Worm (Caenorhabditis elegans) whole organism, late embryonic: ENCODE data around the gene F38A1.11.

Experiments used
- C08G9.2 ChIP-seq: sonication (generic microtip); optimal IDR thresholded peaks from 2 replicates; lab custom pipeline; 2016; ENCODE audit warnings: mild to moderate bottlenecking, missing genetic modification characterization, moderate library complexity, missing compliant biosample characterization
- C38D4.7 ChIP-seq: fragments of 200-800 bp; sonication (Bioruptor generic); optimal IDR thresholded peaks from 2 replicates; lab custom pipeline; 2018; ENCODE audit warnings: mild to moderate bottlenecking, missing genetic modification characterization, moderate library complexity, missing compliant biosample characterization
- K09A11.1 ChIP-seq: sonication (generic microtip); optimal IDR thresholded peaks from 2 replicates; lab custom pipeline; 2017; ENCODE audit warnings: antibody characterized with exemption, mild to moderate bottlenecking, missing genetic modification characterization, missing compliant biosample characterization; ENCODE audit not compliant: insufficient read depth
- T23F11.4 ChIP-seq: fragments of 200-800 bp; sonication (Bioruptor generic); optimal IDR thresholded peaks from 2 replicates; lab custom pipeline; 2018; ENCODE audit warnings: mild to moderate bottlenecking, missing genetic modification characterization, missing compliant biosample characterization
- ama-1 ChIP-seq: fragments of 150-350 bp; optimal IDR thresholded peaks from 2 replicates; lab custom pipeline; 2014
- ceh-14 ChIP-seq: sonication (generic microtip); optimal IDR thresholded peaks from 2 replicates; lab custom pipeline; 2016; ENCODE audit warnings: missing genotype, missing genetic modification characterization, missing compliant biosample characterization
- ceh-2 ChIP-seq: sonication (generic microtip); optimal IDR thresholded peaks from 2 replicates; lab custom pipeline; 2016; ENCODE audit warnings: missing genotype, missing genetic modification characterization, missing compliant biosample characterization
- ceh-30 ChIP-seq: fragments of 150-350 bp; optimal IDR thresholded peaks from 2 replicates; lab custom pipeline; 2014; ENCODE audit warnings: missing biosample characterization, missing genetic modification characterization
- ceh-34 ChIP-seq: sonication (generic microtip); optimal IDR thresholded peaks from 2 replicates; lab custom pipeline; 2016; ENCODE audit warnings: mild to moderate bottlenecking, missing genetic modification characterization, missing compliant biosample characterization
- ceh-6 ChIP-seq: fragments of 200-800 bp; sonication (Bioruptor generic); optimal IDR thresholded peaks from 2 replicates; lab custom pipeline; 2018; ENCODE audit warnings: mild to moderate bottlenecking, missing genetic modification characterization, missing compliant biosample characterization
- ceh-9 ChIP-seq: sonication (generic microtip); optimal IDR thresholded peaks from 2 replicates; lab custom pipeline; 2016; ENCODE audit warnings: mild to moderate bottlenecking, missing genetic modification characterization, inconsistent platforms, missing compliant biosample characterization
- che-1 ChIP-seq: sonication (generic microtip); optimal IDR thresholded peaks from 2 replicates; lab custom pipeline; 2016; ENCODE audit warnings: mild to moderate bottlenecking, missing genetic modification characterization, missing compliant biosample characterization
- elt-2 ChIP-seq: sonication (generic microtip); optimal IDR thresholded peaks from 2 replicates; lab custom pipeline; 2016; ENCODE audit warnings: missing genetic modification reagents, missing genetic modification characterization, missing compliant biosample characterization
- elt-4 ChIP-seq: sonication (generic microtip); optimal IDR thresholded peaks from 2 replicates; lab custom pipeline; 2016; ENCODE audit warnings: missing genetic modification characterization, missing compliant biosample characterization
- eyg-1 ChIP-seq: sonication (generic microtip); optimal IDR thresholded peaks from 2 replicates; lab custom pipeline; 2016; ENCODE audit warnings: missing genotype, missing genetic modification characterization, missing compliant biosample characterization
- gmeb-2 ChIP-seq: sonication (generic microtip); optimal IDR thresholded peaks from 2 replicates; lab custom pipeline; 2016; ENCODE audit warnings: missing genetic modification characterization, inconsistent platforms, missing compliant biosample characterization
- hlh-13 ChIP-seq: fragments of 200-800 bp; sonication (Bioruptor generic); optimal IDR thresholded peaks from 2 replicates; lab custom pipeline; 2018; ENCODE audit warnings: mild to moderate bottlenecking, missing genetic modification characterization, missing compliant biosample characterization
- hlh-15 ChIP-seq: sonication (generic microtip); optimal IDR thresholded peaks from 2 replicates; lab custom pipeline; 2016; ENCODE audit warnings: missing genetic modification characterization, missing compliant biosample characterization
- hlh-30 ChIP-seq: sonication (generic microtip); optimal IDR thresholded peaks from 2 replicates; lab custom pipeline; 2017; ENCODE audit warnings: antibody characterized with exemption, missing genetic modification characterization, missing compliant biosample characterization; ENCODE audit not compliant: insufficient read depth
- hlh-8 ChIP-seq: sonication (generic microtip); optimal IDR thresholded peaks from 2 replicates; lab custom pipeline; 2016; ENCODE audit warnings: missing genotype, missing genetic modification characterization, missing compliant biosample characterization
- mec-3 ChIP-seq: sonication (generic microtip); optimal IDR thresholded peaks from 2 replicates; lab custom pipeline; 2016; ENCODE audit warnings: borderline replicate concordance, missing genetic modification characterization, missing compliant biosample characterization
- odd-2 ChIP-seq: sonication (generic microtip); optimal IDR thresholded peaks from 2 replicates; lab custom pipeline; 2017; ENCODE audit warnings: antibody characterized with exemption, mild to moderate bottlenecking, missing genetic modification characterization, missing compliant biosample characterization
- pat-9 ChIP-seq: fragments of 200-800 bp; sonication (Bioruptor generic); optimal IDR thresholded peaks from 2 replicates; lab custom pipeline; 2018; ENCODE audit warnings: mild to moderate bottlenecking, missing genetic modification characterization, moderate library complexity, missing compliant biosample characterization
- pha-2 ChIP-seq: sonication (generic microtip); optimal IDR thresholded peaks from 2 replicates; lab custom pipeline; 2017; ENCODE audit warnings: mild to moderate bottlenecking, missing genetic modification characterization, missing compliant biosample characterization
- pqm-1 ChIP-seq: sonication (generic microtip); optimal IDR thresholded peaks from 2 replicates; lab custom pipeline; 2016; ENCODE audit warnings: missing genetic modification characterization, missing compliant biosample characterization
- rnt-1 ChIP-seq: sonication (generic microtip); optimal IDR thresholded peaks from 2 replicates; lab custom pipeline; 2016; ENCODE audit warnings: missing genetic modification characterization, missing compliant biosample characterization
- sdc-2 ChIP-seq: sonication (generic microtip); optimal IDR thresholded peaks from 2 replicates; lab custom pipeline; 2016; ENCODE audit warnings: missing genotype, missing genetic modification characterization, missing compliant biosample characterization
- sox-2 ChIP-seq: fragments of 200-800 bp; sonication (Bioruptor generic); IDR thresholded peaks from 2 replicates; pipeline ENCODE4 v1.3.6; 2022; ENCODE audit warnings: missing genetic modification reagents, missing genetic modification characterization, missing compliant biosample characterization
- syd-9 ChIP-seq: sonication (generic microtip); optimal IDR thresholded peaks from 2 replicates; lab custom pipeline; 2016; ENCODE audit warnings: mild to moderate bottlenecking, missing genetic modification characterization, moderate library complexity, missing compliant biosample characterization
- tbx-2 ChIP-seq: sonication (generic microtip); optimal IDR thresholded peaks from 2 replicates; lab custom pipeline; 2016; ENCODE audit warnings: missing genetic modification characterization, missing compliant biosample characterization
- unc-3 ChIP-seq, 2 experiments: fragments of 200-800 bp in 1 of 2; sonication (Bioruptor generic) in 1 of 2; sonication (generic microtip) in 1 of 2; conservative IDR thresholded peaks in 1 of 2; optimal IDR thresholded peaks in 1 of 2; 2 replicates each; pipeline versions ENCODE4 v1.3.6 to Lab custom; 2016 to 2022; ENCODE audit warnings: missing compliant biosample characterization in 2 of 2, missing genetic modification characterization in 2 of 2, missing genetic modification reagents in 1 of 2
- zip-5 ChIP-seq: sonication (generic microtip); optimal IDR thresholded peaks from 2 replicates; lab custom pipeline; 2016; ENCODE audit warnings: missing genetic modification characterization, missing compliant biosample characterization

The F38A1.11 gene

ce11 chrIV:1207980-1208379, 39.2 kb upstream of the F38A1.11 start, which contains the start of gene dsl-1:
Gene dsl-1, minus strand, starts transcription at chrIV:1208080.
- TF ChIP-seq ceh-2 (no peak), eyg-1 (tag; lab: Kevin White, UChicago) (no peak), elt-2 (tag; lab: Kevin White, UChicago) (no peak), sox-2 (GFP tag; lab: Robert Waterston, UW) (no peak), hlh-13 (GFP tag; lab: Kevin White, UChicago) (no peak), ceh-14 (tag; lab: Kevin White, UChicago) (no peak), ceh-6 (no peak), tbx-2 (tag; lab: Kevin White, UChicago) (no peak), odd-2 (tag; lab: Kevin White, UChicago) (no peak), T23F11.4 (GFP tag; lab: Kevin White, UChicago) (no peak), C08G9.2 (tag; lab: Kevin White, UChicago) (no peak)

DNA sequence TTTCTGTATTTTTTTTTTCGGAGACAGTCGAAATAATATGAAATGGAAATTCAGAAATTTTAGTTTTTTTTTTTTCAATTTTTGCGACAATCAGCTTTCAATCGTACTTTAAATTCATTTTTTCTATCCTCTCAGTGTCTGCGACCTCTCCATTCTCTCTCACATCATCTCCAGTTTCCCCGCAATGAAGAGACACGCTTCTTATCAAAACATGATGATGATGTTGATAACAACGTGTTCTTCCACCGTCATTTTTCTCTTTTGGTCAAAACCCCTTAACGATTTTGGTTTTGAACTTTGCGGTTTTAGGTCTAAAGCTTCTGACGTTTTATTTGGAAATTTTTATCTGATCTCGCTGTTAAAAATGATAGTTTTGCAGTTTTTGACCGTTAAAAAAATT, 37.9 kb upstream of the F38A1.11 start:
- no peak for TF ChIP-seq ceh-9 (tag; lab: Kevin White, UChicago)
- TF ChIP-seq zip-5 (tag; lab: Kevin White, UChicago): no peak
- no peak for TF ChIP-seq pha-2 (tag; lab: Kevin White, UChicago)
- no peak for TF ChIP-seq odd-2 (tag; lab: Kevin White, UChicago)
- TF ChIP-seq pqm-1 (tag; lab: Kevin White, UChicago): no peak
- no peak for TF ChIP-seq gmeb-2 (tag; lab: Kevin White, UChicago)
- TF ChIP-seq C38D4.7 (GFP tag; lab: Kevin White, UChicago): no peak
- TF ChIP-seq ceh-34 (tag; lab: Kevin White, UChicago): no peak
- TF ChIP-seq pat-9: no peak
- TF ChIP-seq ceh-14 (tag; lab: Kevin White, UChicago): no peak

DNA sequence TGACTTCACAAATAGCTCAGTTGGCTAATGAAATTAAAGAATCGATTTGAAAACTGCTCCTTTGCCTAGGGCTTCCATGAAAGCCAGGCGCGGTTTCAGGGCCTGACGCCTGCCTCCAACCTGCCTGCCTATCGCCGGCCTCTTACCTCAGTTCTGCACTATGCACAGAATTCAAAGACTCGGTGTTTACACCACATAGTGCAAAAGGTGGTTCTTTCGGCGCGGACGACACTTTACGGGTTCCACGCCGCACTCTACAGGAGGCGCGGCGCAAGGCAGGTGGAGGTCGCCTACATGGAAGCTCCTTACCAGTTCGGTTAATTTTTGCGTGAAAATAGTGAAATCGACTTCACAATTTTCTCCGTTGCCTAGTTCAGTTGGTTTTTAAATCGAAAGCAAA, 37.4 kb upstream of the F38A1.11 start:
- TF ChIP-seq sdc-2 (tag; lab: Kevin White, UChicago) (no peak), elt-2 (tag; lab: Kevin White, UChicago) (no peak), T23F11.4 (GFP tag; lab: Kevin White, UChicago) (no peak), ama-1 (lab: Kevin White, UChicago) (no peak), gmeb-2 (tag; lab: Kevin White, UChicago) (no peak), elt-4 (tag; lab: Kevin White, UChicago) (no peak), syd-9 (no peak), pha-2 (tag; lab: Kevin White, UChicago) (no peak), hlh-30 (tag; lab: Kevin White, UChicago) (no peak), rnt-1 (tag; lab: Kevin White, UChicago) (no peak), hlh-15 (tag; lab: Kevin White, UChicago) (no peak)

- TF ChIP-seq ceh-9 (tag; lab: Kevin White, UChicago) (no peak), ceh-6 (no peak), gmeb-2 (tag; lab: Kevin White, UChicago) (no peak), hlh-8 (no peak), K09A11.1 (tag; lab: Kevin White, UChicago) (no peak), hlh-13 (GFP tag; lab: Kevin White, UChicago) (no peak), sdc-2 (tag; lab: Kevin White, UChicago) (no peak), hlh-15 (tag; lab: Kevin White, UChicago) (no peak), unc-3 (GFP tag; conservative IDR thresholded peaks at IDR 0.05; lab: Robert Waterston, UW) (no peak), unc-3 (tag; optimal IDR thresholded peaks at IDR 0.05; lab: Kevin White, UChicago) (no peak), pqm-1 (tag; lab: Kevin White, UChicago) (no peak), C08G9.2 (tag; lab: Kevin White, UChicago) (no peak), che-1 (tag; lab: Kevin White, UChicago) (no peak), pha-2 (tag; lab: Kevin White, UChicago) (no peak), tbx-2 (tag; lab: Kevin White, UChicago) (no peak), ceh-30 (tag; lab: Kevin White, UChicago) (no peak), mec-3 (tag; lab: Kevin White, UChicago) (no peak), sox-2 (GFP tag; lab: Robert Waterston, UW) (no peak)
- TF ChIP-seq, all 69 proteins: peak for 0
Measured at ce11 chrIV:1211902-1212301, 35.3 kb upstream of the F38A1.11 start.
